Fruit fly (Drosophila melanogaster) whole organism, larva: ENCODE data around the gene Alg11.
A peak's percentile ranks its signal among the peaks of the same experiment; 100 is the strongest.

Source experiments
- noc ChIP-seq: fragments of 200-800 bp; sonication (Bioruptor generic); optimal IDR thresholded peaks from 3 replicates; lab custom pipeline; 2019; ENCODE audit warnings: missing biosample characterization, mild to moderate bottlenecking, missing genetic modification characterization, moderate library complexity

Alg11 gene

dm6 chr3L:21625547-21625946 lies at the start of gene Alg11, which contains the start of gene CG7166:
Gene Alg11 (plus strand): TSS chr3L:21625806.
Gene CG7166 (minus strand): TSS chr3L:21625647.
- TF ChIP-seq noc (tag; lab: Kevin White, UChicago), result no peak

- no peak for TF ChIP-seq noc (tag; lab: Kevin White, UChicago)
These were observed 43.6 kb upstream of the Alg11 start for dm6 chr3L:21581984-21582383.

DNA sequence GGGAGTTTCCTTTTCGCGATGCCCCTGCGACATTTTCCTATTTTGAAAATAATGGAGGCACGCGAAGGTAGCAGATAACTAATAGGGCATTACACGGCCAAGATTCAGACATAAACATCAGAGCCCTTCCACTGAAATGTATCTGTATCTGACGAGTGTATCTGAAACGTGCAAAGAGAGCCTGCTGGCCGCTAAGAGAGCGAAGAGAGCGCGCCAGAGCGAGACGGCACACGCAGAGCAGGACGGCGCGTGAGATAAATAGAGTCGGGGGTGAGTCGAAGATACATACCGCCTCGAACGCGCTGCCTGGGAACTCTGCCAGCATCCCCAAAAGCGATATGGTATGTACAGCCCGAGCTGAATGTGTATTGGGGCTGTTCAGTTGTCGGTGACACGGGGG lies 40.9 kb upstream of the Alg11 start:
- TF ChIP-seq noc (tag; lab: Kevin White, UChicago), result no peak

- TF ChIP-seq noc (tag; lab: Kevin White, UChicago), result no peak
These were observed 40.2 kb upstream of the Alg11 start for dm6 chr3L:21585397-21585796.

dm6 chr3L:21586528-21586927 lies 39.1 kb upstream of the Alg11 start, which contains the start of gene TfAP-2:
Gene TfAP-2 (plus strand): TSS chr3L:21586828.
- no peak for TF ChIP-seq noc (tag; lab: Kevin White, UChicago)

DNA sequence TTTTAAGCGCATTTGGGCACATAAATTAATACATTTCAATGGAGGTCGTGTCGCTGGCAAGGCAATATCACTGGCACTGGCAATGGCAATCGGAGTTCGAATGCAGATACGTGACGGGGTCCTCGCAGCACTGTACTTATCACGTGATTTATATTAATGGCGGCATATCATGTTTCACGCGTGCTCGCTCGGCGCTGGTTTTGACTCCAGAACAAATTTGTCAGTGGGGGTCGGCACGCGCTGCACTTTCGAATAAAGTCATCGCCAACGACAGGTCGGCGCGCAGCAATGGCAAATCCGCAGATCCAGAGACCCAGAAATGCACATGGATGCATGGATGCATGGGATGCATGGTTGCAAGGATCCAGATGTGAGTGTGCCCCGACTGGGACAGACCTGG lies 34.4 kb upstream of the Alg11 start:
- TF ChIP-seq noc (tag; lab: Kevin White, UChicago), result no peak

DNA sequence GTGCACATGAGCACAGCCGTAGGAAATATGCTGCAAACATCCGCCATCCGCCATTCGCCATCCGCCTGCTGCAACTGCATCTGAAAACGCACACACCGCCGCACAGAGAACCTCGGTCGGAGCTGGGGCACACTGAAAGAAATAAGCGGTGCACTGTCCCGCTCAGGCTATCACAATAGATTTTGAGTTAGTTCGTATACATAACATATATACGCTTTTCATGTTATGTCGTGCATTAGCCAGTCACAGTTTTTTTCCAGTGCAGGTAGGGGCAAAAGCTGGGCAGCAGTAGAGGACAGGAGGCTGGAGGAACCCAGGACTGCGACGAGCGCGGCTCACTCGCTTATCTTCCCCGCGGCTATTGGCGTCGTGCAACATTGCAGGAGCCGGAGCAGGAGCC lies 31.2 kb upstream of the Alg11 start:
- TF ChIP-seq noc (tag; lab: Kevin White, UChicago), result no peak

DNA sequence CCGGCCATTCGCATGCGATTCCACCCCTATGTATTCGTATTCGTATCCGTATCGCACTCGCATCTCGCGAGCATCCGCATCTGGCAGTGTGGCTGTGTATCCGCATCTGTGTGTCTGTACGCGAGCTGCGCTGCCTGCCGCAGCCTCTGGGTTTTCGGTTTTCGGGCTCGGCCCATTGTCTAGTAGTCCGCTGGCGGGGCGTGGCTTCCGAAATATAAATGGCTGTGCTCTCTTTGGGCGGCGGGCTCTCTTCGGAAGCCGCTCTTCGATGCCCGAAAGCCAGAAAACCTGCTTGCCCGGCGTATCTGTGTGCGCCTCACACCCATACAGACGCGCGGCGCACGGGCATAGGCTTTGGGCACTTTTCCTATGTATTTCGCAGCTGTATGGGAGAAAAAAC lies 27.3 kb upstream of the Alg11 start:
- TF ChIP-seq noc (tag; lab: Kevin White, UChicago), result no peak

DNA sequence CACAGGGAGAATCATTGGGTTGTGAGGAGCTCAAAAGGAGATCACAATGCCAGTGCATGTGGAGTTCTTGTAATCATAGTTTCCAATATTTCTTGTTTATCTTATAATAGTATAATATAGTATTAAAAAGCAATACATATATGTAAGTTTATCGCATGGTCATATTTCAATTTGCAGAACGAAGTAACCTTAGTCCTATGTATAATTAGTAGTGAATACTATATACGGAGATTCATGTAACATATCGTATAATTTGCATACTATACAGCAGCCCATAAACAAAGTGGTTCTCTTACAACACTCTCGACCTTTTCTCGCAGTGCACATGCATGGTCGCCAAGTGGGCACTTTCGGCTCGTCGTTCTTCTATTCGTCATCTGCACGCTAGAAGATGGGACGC lies 23.3 kb upstream of the Alg11 start:
- no peak for TF ChIP-seq noc (tag; lab: Kevin White, UChicago)

dm6 chr3L:21604265-21604664 lies 21.3 kb upstream of the Alg11 start:
- TF ChIP-seq noc (tag; lab: Kevin White, UChicago), result no peak

DNA sequence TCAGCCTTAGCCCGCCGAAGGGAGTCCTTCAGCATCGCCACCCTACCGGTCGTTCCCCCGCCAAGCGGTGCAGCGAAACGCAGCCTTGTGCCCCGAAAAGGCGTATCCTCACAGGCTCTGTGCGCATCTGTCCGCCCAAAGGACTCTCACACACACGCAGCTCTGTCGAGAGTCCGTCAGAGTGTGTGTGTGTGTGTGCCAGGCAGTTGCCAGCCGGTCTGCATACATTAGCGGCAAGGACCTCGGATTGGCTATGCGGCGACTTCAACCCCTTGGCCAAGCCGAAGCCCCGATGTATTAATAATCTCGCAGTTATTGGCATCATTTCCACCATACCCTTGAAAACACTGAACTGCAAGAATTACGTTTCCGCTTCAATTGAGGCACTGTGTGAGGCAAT lies 15.1 kb upstream of the Alg11 start:
- no peak for TF ChIP-seq noc (tag; lab: Kevin White, UChicago)

DNA sequence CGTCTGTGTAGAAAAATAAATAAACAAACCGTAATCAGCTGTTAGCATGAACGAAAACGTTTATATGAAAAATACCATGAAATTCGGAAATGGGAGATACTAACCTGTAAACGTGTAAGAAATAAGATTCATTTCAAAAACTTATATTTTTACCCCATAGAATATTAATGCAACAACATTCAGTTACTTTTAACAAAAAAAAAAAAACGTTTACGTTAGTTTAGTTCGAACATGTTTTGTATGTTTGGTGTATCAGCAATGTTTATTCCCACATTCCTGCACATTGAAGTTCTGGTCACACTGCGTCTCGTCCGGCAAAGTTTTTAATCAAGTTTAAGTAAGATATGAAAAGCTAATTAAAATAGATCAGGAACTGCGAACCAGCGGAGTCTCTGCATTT lies 8.3 kb upstream of the Alg11 start, which contains the start of the genes S1P and CG11307:
Gene S1P, minus strand, starts transcription at position 23 of the 400 bp plus-strand sequence.
Gene CG11307, plus strand, starts transcription at position 270 of the 400 bp plus-strand sequence.
- no peak for TF ChIP-seq noc (tag; lab: Kevin White, UChicago)

dm6 chr3L:21626036-21626614 lies 519 bp downstream of the Alg11 start:
- TF ChIP-seq noc (tag; lab: Kevin White, UChicago), result no peak

DNA sequence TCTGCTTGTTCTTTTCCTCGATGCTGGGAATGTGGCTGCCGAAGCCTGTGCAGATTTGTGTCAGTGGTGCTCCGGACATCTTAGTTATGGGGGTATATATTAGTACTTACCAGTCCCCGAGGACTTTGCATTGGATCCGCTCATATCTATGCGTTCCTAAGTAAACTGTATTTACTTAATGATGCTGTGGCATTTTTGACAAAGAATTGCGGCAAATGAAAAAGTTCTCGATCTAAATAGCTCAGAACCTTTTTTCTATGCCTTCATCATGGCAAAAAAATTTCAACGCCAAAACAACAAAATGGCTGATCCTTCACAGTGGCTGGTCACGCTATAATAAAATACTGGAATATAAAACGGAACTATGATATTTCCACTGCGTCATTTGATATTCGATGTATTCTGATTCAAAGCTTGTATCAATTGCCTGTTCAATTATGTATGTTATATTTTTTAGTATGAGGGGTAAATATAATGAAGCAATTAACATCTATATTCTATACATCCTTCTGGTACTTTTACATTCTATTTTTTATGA lies 8.6 kb downstream of the Alg11 start, which contains the start of gene MED1:
Gene MED1, minus strand, starts transcription at position 295 of the 538 bp plus-strand sequence.
- no peak for TF ChIP-seq noc (tag; lab: Kevin White, UChicago)

dm6 chr3L:21635208-21635607 lies 9.6 kb downstream of the Alg11 start, which contains the start of gene ORMDL:
Gene ORMDL (plus strand): TSS chr3L:21635305.
- no peak for TF ChIP-seq noc (tag; lab: Kevin White, UChicago)

DNA sequence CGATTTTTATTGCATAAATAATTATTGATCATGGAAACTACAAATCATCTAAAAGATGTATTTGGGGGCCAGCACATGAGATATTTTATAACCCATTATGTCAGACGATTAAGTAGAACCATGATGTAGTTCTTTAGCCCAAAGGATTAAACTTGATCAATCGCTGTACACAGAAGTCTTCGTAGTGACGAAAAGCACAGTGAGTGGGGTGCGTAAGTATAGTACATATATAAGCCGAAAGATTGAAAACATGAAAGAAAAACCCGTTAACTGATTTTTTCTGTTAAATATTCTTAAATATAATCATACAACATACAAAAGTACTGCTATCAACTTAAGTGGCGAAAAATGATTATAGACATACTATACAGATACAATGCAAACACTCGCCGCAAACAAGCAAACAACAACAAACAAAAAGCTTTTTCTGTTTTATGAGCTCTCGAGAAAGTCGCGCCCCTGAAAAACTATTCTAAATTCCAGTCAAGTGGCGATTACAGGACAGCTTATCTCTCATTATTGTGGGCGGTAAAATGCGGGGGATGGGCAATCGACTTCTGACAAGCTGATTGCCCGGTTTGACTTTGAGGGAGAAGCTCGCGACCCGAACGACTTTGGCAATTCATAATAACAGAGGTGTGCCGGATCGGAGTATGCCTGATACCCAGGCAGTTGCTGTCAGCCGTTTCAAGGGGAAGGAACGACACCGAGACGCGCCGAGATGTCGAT lies 10.8 kb downstream of the Alg11 start, which contains the start of gene CG32444:
Gene CG32444, plus strand, starts transcription at position 683 of the 729 bp plus-strand sequence.
- TF ChIP-seq noc (tag; lab: Kevin White, UChicago), result peak; percentile 50
